Fruit fly (Drosophila melanogaster): Measurements from ENCODE around the gene CG34165.

CG34165 gene

DNA sequence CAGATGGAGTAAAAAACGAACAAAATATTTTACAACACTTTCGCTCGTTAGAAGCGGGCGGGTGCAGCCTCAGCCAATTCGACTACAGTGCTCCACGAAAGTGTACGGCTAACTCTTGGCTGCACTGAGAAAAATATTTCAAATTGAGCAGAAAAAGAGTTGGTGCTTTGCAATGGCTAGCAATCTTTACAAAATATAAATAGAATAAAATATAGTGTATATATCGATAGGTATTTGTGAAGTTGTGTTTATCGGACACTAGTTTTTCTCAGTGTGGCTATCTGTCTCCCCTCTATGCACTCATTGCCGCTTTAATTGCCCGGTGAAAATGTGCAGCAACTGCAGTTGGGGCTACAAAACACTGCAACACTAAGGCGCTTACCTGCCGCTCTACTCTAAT lies 12.1 kb upstream of the CG34165 start (continued):
- TF ChIP-seq TFAM (GFP tag; optimal IDR thresholded peaks at IDR 0.05), result no peak
- peak; percentile 58 for TF ChIP-seq H2.0 (GFP tag; IDR thresholded peaks at IDR 0.05)
- TF ChIP-seq Lpt (GFP tag; optimal IDR thresholded peaks at IDR 0.05), result no peak
- peak; percentile 77 for TF ChIP-seq Abd-B (GFP tag; optimal IDR thresholded peaks at IDR 0.05)
- TF ChIP-seq Ets97D (GFP tag; optimal IDR thresholded peaks at IDR 0.05), result no peak
- TF ChIP-seq crp (GFP tag; optimal IDR thresholded peaks at IDR 0.05), result peak in 1 of 2 experiments; percentile 8
- peak; percentile 44; the same call in 1 of the 2 replicates for TF ChIP-seq onecut (GFP tag; IDR thresholded peaks at IDR 0.05)
- peak; percentile 28 for TF ChIP-seq CG10147 (GFP tag; optimal IDR thresholded peaks at IDR 0.05)
- peak; percentile 75 for TF ChIP-seq oc (tag; optimal IDR thresholded peaks at IDR 0.05)
- no peak for TF ChIP-seq CG18262 (tag; optimal IDR thresholded peaks at IDR 0.05)
- peak; percentile 63 for TF ChIP-seq row (GFP tag; IDR thresholded peaks at IDR 0.05)
- TF ChIP-seq chm (GFP tag; IDR thresholded peaks at IDR 0.05), result peak; percentile 76; the same call in 1 of the 2 replicates
- TF ChIP-seq lola (GFP tag; optimal IDR thresholded peaks at IDR 0.05), result peak in 1 of 3 experiments; percentile 67
- peak; percentile 24 for TF ChIP-seq CG12659 (GFP tag; optimal IDR thresholded peaks at IDR 0.05)
- 0 out of 2 replicates have a peak, but pooled peaks have one; percentile 53 for TF ChIP-seq Nf-YA (GFP tag; IDR thresholded peaks at IDR 0.05)
- no peak for TF ChIP-seq CG7372 (GFP tag; IDR thresholded peaks at IDR 0.05)
- TF ChIP-seq CG3065 (GFP tag; optimal IDR thresholded peaks at IDR 0.05), result peak; percentile 15
- TF ChIP-seq CG1602 (GFP tag; optimal IDR thresholded peaks at IDR 0.05), result peak; percentile 57
- peak; percentile 38 for TF ChIP-seq CG16815 (GFP tag; optimal IDR thresholded peaks at IDR 0.05)
- TF ChIP-seq CG33557 (GFP tag; optimal IDR thresholded peaks at IDR 0.05), result peak; percentile 26
- no peak for TF ChIP-seq bab2 (GFP tag; optimal IDR thresholded peaks at IDR 0.05)
- TF ChIP-seq NfI (GFP tag; optimal IDR thresholded peaks at IDR 0.05), result peak; percentile 34
- no peak for TF ChIP-seq CG8765 (GFP tag; IDR thresholded peaks at IDR 0.05)
- TF ChIP-seq CG7987 (GFP tag; optimal IDR thresholded peaks at IDR 0.05), result no peak
- TF ChIP-seq ATbp (GFP tag; optimal IDR thresholded peaks at IDR 0.05), result peak; percentile 84
- no peak for TF ChIP-seq Rx (GFP tag; IDR thresholded peaks at IDR 0.05)
- TF ChIP-seq Bdp1 (GFP tag; optimal IDR thresholded peaks at IDR 0.05), result no peak
- TF ChIP-seq CG31388 (GFP tag; optimal IDR thresholded peaks at IDR 0.05), result no peak
- TF ChIP-seq sim (GFP tag; IDR thresholded peaks at IDR 0.05), result 0 out of 2 replicates have a peak, but pooled peaks have one; percentile 38
- no peak for TF ChIP-seq HmgD (GFP tag; optimal IDR thresholded peaks at IDR 0.05)
- peak; percentile 61 for TF ChIP-seq lmd (GFP tag; IDR thresholded peaks at IDR 0.05)
- TF ChIP-seq ems (GFP tag; optimal IDR thresholded peaks at IDR 0.05), result peak; percentile 15
- TF ChIP-seq dan (GFP tag; IDR thresholded peaks at IDR 0.05), result no peak
- TF ChIP-seq dmrt99B (tag; optimal IDR thresholded peaks at IDR 0.05), result peak; percentile 60
- peak; percentile 79 for TF ChIP-seq CG1024 (GFP tag; IDR thresholded peaks at IDR 0.05)
- no peak for TF ChIP-seq Doc2 (GFP tag; IDR thresholded peaks at IDR 0.05)
- TF ChIP-seq hb (GFP tag; IDR thresholded peaks at IDR 0.05; ENCODE audit: partially characterized antibody), result no peak
- no peak for TF ChIP-seq cad (GFP tag; optimal IDR thresholded peaks at IDR 0.05)
- peak; percentile 31 for TF ChIP-seq gcm (GFP tag; optimal IDR thresholded peaks at IDR 0.05)
- peak; percentile 71 for TF ChIP-seq Oli (tag; optimal IDR thresholded peaks at IDR 0.05)
- TF ChIP-seq Hmx (GFP tag; optimal IDR thresholded peaks at IDR 0.05), result no peak
- peak; percentile 69 for TF ChIP-seq CG10979 (tag; optimal IDR thresholded peaks at IDR 0.05)
- TF ChIP-seq Max (GFP tag; optimal IDR thresholded peaks at IDR 0.05), result peak; percentile 36
- TF ChIP-seq CG9609 (GFP tag; optimal IDR thresholded peaks at IDR 0.05), result no peak
- TF ChIP-seq NK7.1 (GFP tag; optimal IDR thresholded peaks at IDR 0.05), result no peak
- TF ChIP-seq disco-r (GFP tag; optimal IDR thresholded peaks at IDR 0.05), result no peak
- no peak for TF ChIP-seq NC2β (GFP tag; optimal IDR thresholded peaks at IDR 0.05)
- TF ChIP-seq sr (GFP tag; IDR thresholded peaks at IDR 0.05), result 0 out of 3 replicates have a peak, but pooled peaks have one; percentile 26
- TF ChIP-seq Sry-δ (GFP tag; optimal IDR thresholded peaks at IDR 0.05), result no peak
- TF ChIP-seq pros (GFP tag; optimal IDR thresholded peaks at IDR 0.05), result no peak
- peak; percentile 42 for TF ChIP-seq CG15269 (tag; optimal IDR thresholded peaks at IDR 0.05)

Measured in whole organism, embryonic.